Fruit fly (Drosophila melanogaster) whole organism, embryonic: Measurements from ENCODE around the gene CG11811.

Experiments
- CG10321 ChIP-seq: fragments of 200-800 bp; sonication (Bioruptor generic); IDR thresholded peaks from 2 replicates; pipeline ENCODE4 v1.3.6; 2022; ENCODE audit warnings: missing biosample characterization, missing genetic modification characterization
- CG12299 ChIP-seq: fragments of 200-800 bp; sonication (Bioruptor generic); optimal IDR thresholded peaks from 2 replicates; lab custom pipeline; 2018; ENCODE audit warnings: missing biosample characterization, mild to moderate bottlenecking, missing genetic modification characterization
- CG1233 ChIP-seq: fragments of 200-800 bp; sonication (Bioruptor generic); optimal IDR thresholded peaks from 4 replicates; lab custom pipeline; 2018; ENCODE audit warnings: missing biosample characterization, mild to moderate bottlenecking, missing genetic modification characterization
- CG12942 ChIP-seq: fragments of 200-800 bp; sonication (Bioruptor generic); optimal IDR thresholded peaks from 3 replicates; lab custom pipeline; 2016; ENCODE audit warnings: missing biosample characterization, missing genetic modification characterization
- CG13287 ChIP-seq: fragments of 200-800 bp; sonication (Bioruptor generic); IDR thresholded peaks from 2 replicates; pipeline ENCODE4 v1.3.6; 2022; ENCODE audit warnings: missing biosample characterization, missing genetic modification characterization; ENCODE audit not compliant: partially characterized antibody
- CG13296 ChIP-seq: fragments of 200-800 bp; sonication (Bioruptor generic); optimal IDR thresholded peaks from 3 replicates; lab custom pipeline; 2018; ENCODE audit warnings: missing biosample characterization, mild to moderate bottlenecking, missing genetic modification characterization
- CG15269 ChIP-seq: fragments of 200-800 bp; sonication (Bioruptor generic); optimal IDR thresholded peaks from 2 replicates; lab custom pipeline; 2018; ENCODE audit warnings: missing biosample characterization, mild to moderate bottlenecking, missing genetic modification characterization, moderate library complexity
- CG15601 ChIP-seq: fragments of 200-800 bp; sonication (Bioruptor generic); optimal IDR thresholded peaks from 3 replicates; lab custom pipeline; 2019; ENCODE audit warnings: missing biosample characterization, mild to moderate bottlenecking, missing genetic modification characterization, moderate library complexity
- CG1647 ChIP-seq: fragments of 200-800 bp; sonication (Bioruptor generic); optimal IDR thresholded peaks from 3 replicates; lab custom pipeline; 2016; ENCODE audit warnings: missing biosample characterization, missing genetic modification characterization
- CG2116 ChIP-seq: fragments of 200-800 bp; sonication (Bioruptor generic); optimal IDR thresholded peaks from 3 replicates; lab custom pipeline; 2018; ENCODE audit warnings: missing biosample characterization, mild to moderate bottlenecking, missing genetic modification characterization
- CG2129 ChIP-seq: fragments of 200-800 bp; sonication (Bioruptor generic); IDR thresholded peaks from 2 replicates; pipeline ENCODE4 v1.3.6; 2022; ENCODE audit warnings: missing biosample characterization, missing genetic modification characterization; ENCODE audit not compliant: partially characterized antibody
- CG2875 ChIP-seq: fragments of 200-800 bp; sonication (Bioruptor generic); optimal IDR thresholded peaks from 2 replicates; lab custom pipeline; 2017; ENCODE audit warnings: missing biosample characterization, mild to moderate bottlenecking, missing genetic modification characterization, missing genetic modification reagents
- CG3065 ChIP-seq: fragments of 200-800 bp; sonication (Bioruptor generic); optimal IDR thresholded peaks from 2 replicates; lab custom pipeline; 2016; ENCODE audit warnings: missing biosample characterization, missing genetic modification characterization
- CG4424 ChIP-seq: fragments of 200-800 bp; sonication (Bioruptor generic); optimal IDR thresholded peaks from 3 replicates; lab custom pipeline; 2016; ENCODE audit warnings: missing biosample characterization, missing genetic modification characterization
- CG4617 ChIP-seq: fragments of 200-800 bp; sonication (Bioruptor generic); optimal IDR thresholded peaks from 3 replicates; lab custom pipeline; 2016; ENCODE audit warnings: missing biosample characterization, missing genetic modification characterization, borderline replicate concordance
- CG9727 ChIP-seq: fragments of 200-800 bp; sonication (Bioruptor generic); optimal IDR thresholded peaks from 3 replicates; lab custom pipeline; 2017; ENCODE audit warnings: missing biosample characterization, mild to moderate bottlenecking, missing genetic modification characterization
- CoRest ChIP-seq: fragments of 200-800 bp; sonication (Bioruptor generic); optimal IDR thresholded peaks from 3 replicates; lab custom pipeline; 2018; ENCODE audit warnings: missing biosample characterization, mild to moderate bottlenecking, missing genetic modification characterization, moderate library complexity
- Doc3 ChIP-seq: fragments of 200-800 bp; sonication (Bioruptor generic); IDR thresholded peaks from 3 replicates; pipeline ENCODE4 v1.3.6; 2022; ENCODE audit warnings: missing biosample characterization, missing genetic modification characterization; ENCODE audit not compliant: partially characterized antibody
- HHEX ChIP-seq: fragments of 200-800 bp; sonication (Bioruptor generic); optimal IDR thresholded peaks from 3 replicates; lab custom pipeline; 2017; ENCODE audit warnings: missing biosample characterization, mild to moderate bottlenecking, missing genetic modification characterization, missing genetic modification reagents
- MESR4 ChIP-seq: fragments of 200-800 bp; sonication (Bioruptor generic); optimal IDR thresholded peaks from 2 replicates; lab custom pipeline; 2018; ENCODE audit warnings: missing biosample characterization, mild to moderate bottlenecking, missing genetic modification characterization, moderate library complexity
- Meics ChIP-seq: fragments of 200-800 bp; sonication (Bioruptor generic); optimal IDR thresholded peaks from 2 replicates; lab custom pipeline; 2017; ENCODE audit warnings: missing biosample characterization, mild to moderate bottlenecking, missing genetic modification characterization
- Mrtf ChIP-seq: fragments of 200-800 bp; sonication (Bioruptor generic); IDR thresholded peaks from 3 replicates; pipeline ENCODE4 v1.3.6; 2022; ENCODE audit warnings: missing biosample characterization, missing genetic modification characterization
- NfI ChIP-seq: fragments of 200-800 bp; sonication (Bioruptor generic); optimal IDR thresholded peaks from 3 replicates; lab custom pipeline; 2018; ENCODE audit warnings: missing biosample characterization, mild to moderate bottlenecking, missing genetic modification characterization, moderate library complexity
- Oli ChIP-seq: fragments of 200-800 bp; sonication (Bioruptor generic); optimal IDR thresholded peaks from 2 replicates; lab custom pipeline; 2018; ENCODE audit warnings: missing biosample characterization, mild to moderate bottlenecking, missing genetic modification characterization, moderate library complexity
- Poxn ChIP-seq: fragments of 200-800 bp; sonication (Bioruptor generic); IDR thresholded peaks from 2 replicates; pipeline ENCODE4 v1.3.6; 2022; ENCODE audit warnings: missing biosample characterization, missing genetic modification characterization
- Ptx1 ChIP-seq: fragments of 200-800 bp; sonication (Bioruptor generic); IDR thresholded peaks from 2 replicates; pipeline ENCODE4 v1.3.6; 2022; ENCODE audit warnings: missing biosample characterization, missing genetic modification characterization
- Sin3A ChIP-seq: fragments of >200 bp; optimal IDR thresholded peaks from 2 replicates; lab custom pipeline; 2018
- bowl ChIP-seq: fragments of 200-800 bp; sonication (Bioruptor generic); IDR thresholded peaks from 2 replicates; pipeline ENCODE4 v1.3.6; 2022; ENCODE audit warnings: missing biosample characterization, missing genetic modification characterization
- cato ChIP-seq: fragments of 200-800 bp; sonication (Bioruptor generic); optimal IDR thresholded peaks from 2 replicates; lab custom pipeline; 2016; ENCODE audit warnings: missing biosample characterization, missing genetic modification characterization, borderline replicate concordance
- chn ChIP-seq: fragments of 200-800 bp; sonication (Bioruptor generic); optimal IDR thresholded peaks from 2 replicates; lab custom pipeline; 2016; ENCODE audit warnings: missing biosample characterization, missing genetic modification characterization
- corto ChIP-seq: fragments of 200-800 bp; sonication (Bioruptor generic); optimal IDR thresholded peaks from 2 replicates; lab custom pipeline; 2016; ENCODE audit warnings: missing biosample characterization, mild to moderate bottlenecking, missing genetic modification characterization, moderate library complexity
- dpn ChIP-seq, 2 experiments: fragments of 200-800 bp; sonication (Bioruptor generic); optimal IDR thresholded peaks; 3 replicates each; lab custom pipeline; 2016; ENCODE audit warnings: missing biosample characterization in 2 of 2, missing genetic modification characterization in 2 of 2
- fru ChIP-seq: fragments of >200 bp; optimal IDR thresholded peaks from 2 replicates; lab custom pipeline; 2017
- gfzf ChIP-seq: fragments of 200-800 bp; sonication (Bioruptor generic); optimal IDR thresholded peaks from 2 replicates; lab custom pipeline; 2016; ENCODE audit warnings: missing biosample characterization, mild to moderate bottlenecking, missing genetic modification characterization, moderate library complexity
- jing ChIP-seq: fragments of 200-800 bp; sonication (Bioruptor generic); optimal IDR thresholded peaks from 2 replicates; lab custom pipeline; 2018; ENCODE audit warnings: missing biosample characterization, mild to moderate bottlenecking, missing genetic modification characterization
- mirr ChIP-seq: fragments of 200-800 bp; sonication (Bioruptor generic); optimal IDR thresholded peaks from 3 replicates; lab custom pipeline; 2018; ENCODE audit warnings: missing biosample characterization, mild to moderate bottlenecking, missing genetic modification characterization
- nerfin-2 ChIP-seq: fragments of 200-800 bp; sonication (Bioruptor generic); IDR thresholded peaks from 2 replicates; pipeline ENCODE4 v1.3.6; 2022; ENCODE audit warnings: missing biosample characterization, missing genetic modification characterization; ENCODE audit not compliant: partially characterized antibody
- nmo ChIP-seq: fragments of 200-800 bp; sonication (Bioruptor generic); optimal IDR thresholded peaks from 2 replicates; lab custom pipeline; 2018; ENCODE audit warnings: missing biosample characterization, mild to moderate bottlenecking, missing genetic modification characterization, moderate library complexity
- odd ChIP-seq: fragments of 200-800 bp; sonication (Bioruptor generic); optimal IDR thresholded peaks from 2 replicates; lab custom pipeline; 2017; ENCODE audit warnings: missing biosample characterization, mild to moderate bottlenecking, missing genetic modification characterization
- pho ChIP-seq: fragments of 200-800 bp; sonication (Bioruptor generic); optimal IDR thresholded peaks from 2 replicates; lab custom pipeline; 2016; ENCODE audit warnings: missing biosample characterization, missing genetic modification characterization
- phol ChIP-seq: fragments of 200-800 bp; sonication (Bioruptor generic); optimal IDR thresholded peaks from 3 replicates; lab custom pipeline; 2018; ENCODE audit warnings: missing biosample characterization, mild to moderate bottlenecking, missing genetic modification characterization, moderate library complexity
- rib ChIP-seq: fragments of 200-800 bp; sonication (Bioruptor generic); IDR thresholded peaks from 2 replicates; pipeline ENCODE4 v1.3.6; 2022; ENCODE audit warnings: missing biosample characterization, missing genetic modification characterization
- run ChIP-seq: fragments of 200-800 bp; sonication (Bioruptor generic); optimal IDR thresholded peaks from 3 replicates; lab custom pipeline; 2018; ENCODE audit warnings: missing biosample characterization, mild to moderate bottlenecking, missing genetic modification characterization
- sens ChIP-seq: fragments of 200-800 bp; sonication (Bioruptor generic); peaks from one replicate; lab custom pipeline; 2016; ENCODE audit warnings: missing biosample characterization, missing genetic modification characterization
- sima ChIP-seq: fragments of 200-800 bp; sonication (Bioruptor generic); optimal IDR thresholded peaks from 2 replicates; lab custom pipeline; 2016; ENCODE audit warnings: missing biosample characterization, missing genetic modification characterization
- sna ChIP-seq: fragments of 200-800 bp; sonication (Bioruptor generic); IDR thresholded peaks from 2 replicates; pipeline ENCODE4 v1.3.6; 2022; ENCODE audit warnings: missing biosample characterization, missing genetic modification characterization; ENCODE audit not compliant: partially characterized antibody
- stwl ChIP-seq: fragments of 200-800 bp; sonication (Bioruptor generic); optimal IDR thresholded peaks from 3 replicates; lab custom pipeline; 2018; ENCODE audit warnings: missing biosample characterization, mild to moderate bottlenecking, missing genetic modification characterization, moderate library complexity
- tup ChIP-seq: fragments of 200-800 bp; sonication (Bioruptor generic); optimal IDR thresholded peaks from 2 replicates; lab custom pipeline; 2016; ENCODE audit warnings: missing biosample characterization, mild to moderate bottlenecking, missing genetic modification characterization, moderate library complexity
- unc-4 ChIP-seq: fragments of 200-800 bp; sonication (Bioruptor generic); IDR thresholded peaks from 2 replicates; pipeline ENCODE4 v1.3.6; 2022; ENCODE audit warnings: missing biosample characterization, missing genetic modification characterization; ENCODE audit not compliant: partially characterized antibody
- wdn ChIP-seq: fragments of 200-800 bp; sonication (Bioruptor generic); IDR thresholded peaks from 2 replicates; pipeline ENCODE4 v1.3.6; 2022; ENCODE audit warnings: missing biosample characterization, missing genetic modification characterization
- zf30C ChIP-seq: fragments of 200-800 bp; sonication (Bioruptor generic); optimal IDR thresholded peaks from 3 replicates; lab custom pipeline; 2018; ENCODE audit warnings: missing biosample characterization, mild to moderate bottlenecking, missing genetic modification characterization

Gene CG11811

DNA sequence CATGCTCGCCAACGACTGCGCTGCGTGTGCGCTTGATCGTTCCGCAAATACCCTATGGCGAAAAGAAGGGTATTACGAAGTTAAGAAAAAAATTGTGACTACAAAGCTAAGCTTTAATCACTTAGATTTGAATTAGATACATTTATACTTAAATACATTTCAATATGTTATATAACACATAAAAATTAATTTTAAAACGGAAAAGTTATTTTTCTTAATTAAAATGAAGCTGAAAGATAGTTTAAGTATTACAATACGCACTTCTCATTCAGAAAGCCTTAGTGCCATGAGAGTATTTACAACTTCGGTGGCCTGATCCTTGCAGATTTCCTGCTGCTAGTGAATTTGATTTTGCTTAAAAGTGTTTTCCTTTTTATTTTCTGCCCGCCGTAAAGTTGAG is 49.9 kb downstream of the CG11811 start:
- TF ChIP-seq CG13296 (no peak), CG2116 (no peak), CG1233 (GFP tag; lab: Kevin White, UChicago) (no peak), CG1647 (GFP tag; lab: Kevin White, UChicago) (no peak), odd (GFP tag; lab: Kevin White, UChicago) (no peak), unc-4 (GFP tag; lab: Robert Waterston, UW) (no peak), mirr (no peak), phol (no peak), fru (lab: Kevin White, UChicago) (no peak), MESR4 (no peak), CG10321 (GFP tag; lab: Robert Waterston, UW) (no peak), nerfin-2 (GFP tag; lab: Robert Waterston, UW) (no peak), sens (GFP tag; lab: Kevin White, UChicago) (no peak), Ptx1 (GFP tag; lab: Robert Waterston, UW) (0 out of 2 replicates have a peak, but pooled peaks have one; percentile 20), CG4617 (no peak), Meics (GFP tag; lab: Kevin White, UChicago) (peak; percentile 41), CG13287 (GFP tag; lab: Robert Waterston, UW) (no peak), CG12299 (no peak), CG9727 (GFP tag; lab: Kevin White, UChicago) (peak; percentile 4), nmo (GFP tag; lab: Kevin White, UChicago) (peak; percentile 32), NfI (GFP tag; lab: Kevin White, UChicago) (no peak), zf30C (GFP tag; lab: Kevin White, UChicago) (no peak), pho (GFP tag; lab: Kevin White, UChicago) (no peak), CG15601 (tag; lab: Kevin White, UChicago) (no peak), CG4424 (GFP tag; lab: Kevin White, UChicago) (no peak), Poxn (no peak), CG12942 (GFP tag; lab: Kevin White, UChicago) (no peak), CG2875 (no peak), dpn (GFP tag; optimal IDR thresholded peaks at IDR 0.05; lab: Kevin White, UChicago) (no peak), Mrtf (no peak), sna (GFP tag; lab: Robert Waterston, UW) (no peak), corto (no peak), chn (no peak), rib (no peak), CG15269 (tag; lab: Kevin White, UChicago) (peak; percentile 11), Sin3A (lab: Kevin White, UChicago) (no peak), tup (no peak), wdn (GFP tag; lab: Robert Waterston, UW) (no peak), Oli (peak; percentile 13), HHEX (GFP tag; lab: Kevin White, UChicago) (no peak), CoRest (tag; lab: Kevin White, UChicago) (peak; percentile 3), Doc3 (GFP tag; lab: Robert Waterston, UW) (no peak), CG2129 (GFP tag; lab: Robert Waterston, UW) (no peak), CG3065 (GFP tag; lab: Kevin White, UChicago) (no peak), sima (GFP tag; lab: Kevin White, UChicago) (no peak), bowl (no peak), gfzf (GFP tag; lab: Kevin White, UChicago) (no peak), cato (GFP tag; lab: Kevin White, UChicago) (no peak), jing (GFP tag; lab: Kevin White, UChicago) (no peak), run (tag; lab: Kevin White, UChicago) (no peak), stwl (no peak)
